Fruit fly (Drosophila melanogaster) S2 (cell line): Measurements from ENCODE around the gene Fntb.
A peak's percentile ranks its signal among the peaks of the same experiment; 100 is the strongest.

ENCODE experiments used
- CG8478 ChIP-seq: fragments of >200 bp; optimal IDR thresholded peaks from 2 replicates; lab custom pipeline; 2018
- CTCF ChIP-seq, 2 experiments: fragments of >200 bp; optimal IDR thresholded peaks; 2 replicates each; lab custom pipeline; 2018

Gene Fntb

dm6 chr3R:16432665-16433065 lies at the start of gene Fntb:
TSS of gene Fntb (plus strand) at chr3R:16432998.
- no peak for TF ChIP-seq CTCF (optimal IDR thresholded peaks at IDR 0.05; lab: Kevin White, UChicago)
- no peak for TF ChIP-seq CG8478 (lab: Kevin White, UChicago)

DNA sequence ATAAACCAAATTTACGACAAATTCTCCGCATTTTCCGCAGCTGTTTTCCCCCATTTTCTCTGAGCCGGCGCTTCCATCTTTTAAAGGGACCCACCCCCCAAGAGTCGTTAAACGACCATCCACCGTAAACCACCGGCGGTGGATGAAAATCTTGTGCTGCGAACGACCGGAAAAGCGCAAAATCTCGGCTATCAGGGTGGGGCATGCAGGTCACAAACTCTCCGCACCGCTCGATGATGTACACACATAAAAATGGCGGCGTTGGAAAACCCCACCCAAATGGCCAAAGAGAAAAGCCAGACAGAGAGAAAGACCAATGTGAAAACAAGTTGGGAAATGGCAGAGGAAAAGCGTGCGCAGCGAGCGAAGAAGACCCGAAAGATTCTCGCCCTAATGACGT lies 47.2 kb upstream of the Fntb start:
- no peak for TF ChIP-seq CG8478 (lab: Kevin White, UChicago)
- no peak for TF ChIP-seq CTCF (optimal IDR thresholded peaks at IDR 0.05; lab: Kevin White, UChicago)

dm6 chr3R:16387039-16387438 lies 45.8 kb upstream of the Fntb start:
- TF ChIP-seq CTCF (optimal IDR thresholded peaks at IDR 0.05; lab: Kevin White, UChicago) (no peak), CG8478 (lab: Kevin White, UChicago) (no peak)

dm6 chr3R:16389117-16389516 lies 43.7 kb upstream of the Fntb start:
- TF ChIP-seq CG8478 (lab: Kevin White, UChicago): no peak
- TF ChIP-seq CTCF (optimal IDR thresholded peaks at IDR 0.05; lab: Kevin White, UChicago): no peak

- TF ChIP-seq CTCF (optimal IDR thresholded peaks at IDR 0.05; lab: Kevin White, UChicago): no peak
- no peak for TF ChIP-seq CG8478 (lab: Kevin White, UChicago)
These were observed 38.3 kb upstream of the Fntb start for dm6 chr3R:16394531-16394930.

dm6 chr3R:16395448-16395847 lies 37.4 kb upstream of the Fntb start:
- TF ChIP-seq CG8478 (lab: Kevin White, UChicago) (no peak), CTCF (optimal IDR thresholded peaks at IDR 0.05; lab: Kevin White, UChicago) (no peak)

dm6 chr3R:16396565-16396964 lies 36.2 kb upstream of the Fntb start:
- TF ChIP-seq CTCF (optimal IDR thresholded peaks at IDR 0.05; lab: Kevin White, UChicago) (no peak), CG8478 (lab: Kevin White, UChicago) (no peak)

- TF ChIP-seq CTCF (optimal IDR thresholded peaks at IDR 0.05; lab: Kevin White, UChicago) (no peak), CG8478 (lab: Kevin White, UChicago) (no peak)
These were observed 29.6 kb upstream of the Fntb start, which contains the start of gene ss for dm6 chr3R:16403023-16403733. TSS of gene ss (minus strand) at chr3R:16403690.

DNA sequence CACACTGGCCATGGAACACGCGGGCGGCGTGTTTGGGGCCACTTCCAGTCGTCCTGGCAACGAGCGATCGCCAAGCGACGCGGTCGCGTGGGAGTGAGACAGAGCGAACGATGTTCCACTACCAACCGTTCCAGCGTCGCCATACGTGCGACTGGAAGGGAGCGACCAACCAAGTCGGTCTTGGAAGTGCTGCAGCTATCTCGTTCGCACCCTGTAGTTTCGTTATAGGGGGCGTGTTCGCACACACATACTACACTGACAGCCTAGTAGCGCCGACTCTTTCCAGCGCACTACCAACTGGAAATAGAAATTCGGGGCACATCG lies 29.1 kb upstream of the Fntb start:
- TF ChIP-seq CG8478 (lab: Kevin White, UChicago) (no peak), CTCF (optimal IDR thresholded peaks at IDR 0.05; lab: Kevin White, UChicago) (peak; percentile 53 to 69)

DNA sequence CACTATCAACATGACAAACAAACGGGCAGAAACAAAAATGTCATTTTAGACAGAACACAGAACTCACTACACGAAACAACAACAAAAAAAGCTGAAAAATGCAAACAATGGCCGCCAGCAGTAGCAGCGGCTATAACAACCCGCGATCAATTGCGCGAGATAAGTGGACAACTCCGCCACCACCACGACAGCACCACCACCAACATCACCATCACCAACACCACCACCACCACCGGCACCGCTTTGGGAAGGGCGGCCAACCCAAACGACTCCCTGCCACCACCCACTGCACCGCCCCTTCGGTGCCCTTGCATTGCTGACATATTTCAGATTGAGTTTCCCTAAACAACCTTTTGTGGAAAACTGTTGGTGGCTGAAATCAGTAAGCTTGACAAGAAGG lies 26.2 kb upstream of the Fntb start:
- TF ChIP-seq CTCF (optimal IDR thresholded peaks at IDR 0.05; lab: Kevin White, UChicago) (no peak), CG8478 (lab: Kevin White, UChicago) (no peak)

DNA sequence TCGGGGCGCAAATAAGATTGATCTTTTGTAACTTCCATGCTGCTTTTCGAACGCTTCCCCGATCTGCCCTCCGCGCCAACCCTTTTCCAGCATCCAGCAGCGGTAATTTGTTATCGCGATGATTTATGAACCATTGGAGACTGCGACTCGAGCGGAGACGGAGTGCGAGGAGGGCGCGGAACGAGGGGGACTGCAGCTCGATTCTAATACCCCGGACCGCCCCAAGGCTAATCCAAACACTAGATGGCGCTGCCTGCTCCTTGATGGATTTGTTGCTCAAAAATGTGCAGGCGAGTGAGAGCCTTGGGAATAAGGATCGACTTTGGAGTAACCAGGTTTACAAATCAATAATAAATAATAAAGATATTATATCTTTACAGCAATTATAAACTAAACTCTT lies 24.4 kb upstream of the Fntb start:
- TF ChIP-seq CG8478 (lab: Kevin White, UChicago): no peak
- TF ChIP-seq CTCF (optimal IDR thresholded peaks at IDR 0.05; lab: Kevin White, UChicago): peak; percentile 62

dm6 chr3R:16410706-16411105 lies 22.1 kb upstream of the Fntb start:
- TF ChIP-seq CTCF (optimal IDR thresholded peaks at IDR 0.05; lab: Kevin White, UChicago) (no peak), CG8478 (lab: Kevin White, UChicago) (no peak)

DNA sequence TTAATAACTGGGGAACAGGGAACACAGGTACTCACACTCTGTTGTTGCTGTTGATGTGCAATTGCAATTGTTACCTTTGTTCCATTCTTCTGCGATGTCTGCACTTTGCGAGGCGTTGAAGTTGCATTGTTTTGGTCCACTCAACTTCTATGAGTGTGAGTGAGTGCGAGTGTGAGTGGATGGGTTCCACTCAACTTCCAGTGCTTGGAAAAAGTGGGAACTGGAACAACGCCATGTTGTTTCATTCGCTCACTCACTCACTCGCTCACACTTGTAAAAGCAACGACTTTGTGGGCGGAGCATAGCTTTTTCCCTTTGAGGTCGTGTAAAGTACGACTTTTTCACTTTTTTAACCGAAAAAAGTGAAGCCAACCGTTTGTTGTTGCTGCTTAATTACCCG lies 19.1 kb upstream of the Fntb start:
- TF ChIP-seq CG8478 (lab: Kevin White, UChicago) (no peak), CTCF (optimal IDR thresholded peaks at IDR 0.05; lab: Kevin White, UChicago) (no peak)

- TF ChIP-seq CTCF (optimal IDR thresholded peaks at IDR 0.05; lab: Kevin White, UChicago) (no peak), CG8478 (lab: Kevin White, UChicago) (no peak)
These were observed 16.3 kb upstream of the Fntb start for dm6 chr3R:16416508-16416907.

dm6 chr3R:16423323-16423722 lies 9.5 kb upstream of the Fntb start:
- TF ChIP-seq CG8478 (lab: Kevin White, UChicago) (no peak), CTCF (optimal IDR thresholded peaks at IDR 0.05; lab: Kevin White, UChicago) (no peak)

dm6 chr3R:16427520-16427919 lies 5.3 kb upstream of the Fntb start:
- TF ChIP-seq CG8478 (lab: Kevin White, UChicago): no peak
- no peak for TF ChIP-seq CTCF (optimal IDR thresholded peaks at IDR 0.05; lab: Kevin White, UChicago)
